Fruit fly (Drosophila melanogaster) whole organism, embryonic: Measurements from ENCODE around the gene CG43638.

ENCODE experiments used
- ATbp ChIP-seq: fragments of 200-800 bp; sonication (Bioruptor generic); optimal IDR thresholded peaks from 2 replicates; lab custom pipeline; 2017; ENCODE audit warnings: missing biosample characterization, mild to moderate bottlenecking, missing genetic modification characterization, missing genetic modification reagents
- CG10979 ChIP-seq: fragments of 200-800 bp; sonication (Bioruptor generic); optimal IDR thresholded peaks from 2 replicates; lab custom pipeline; 2018; ENCODE audit warnings: missing biosample characterization, mild to moderate bottlenecking, missing genetic modification characterization, moderate library complexity
- CG1792 ChIP-seq: fragments of 200-800 bp; sonication (Bioruptor generic); optimal IDR thresholded peaks from 2 replicates; lab custom pipeline; 2016; ENCODE audit warnings: missing biosample characterization, missing genetic modification characterization
- CG31441 ChIP-seq: fragments of 200-800 bp; sonication (Bioruptor generic); IDR thresholded peaks from 2 replicates; pipeline ENCODE4 v1.3.6; 2022; ENCODE audit warnings: missing biosample characterization, missing genetic modification characterization
- CG34422 ChIP-seq: fragments of 200-800 bp; sonication (Bioruptor generic); IDR thresholded peaks from 3 replicates; pipeline ENCODE4 v1.3.6; 2022; ENCODE audit warnings: missing biosample characterization, missing genetic modification characterization
- Med ChIP-seq: fragments of 200-800 bp; sonication (Bioruptor generic); peaks from one replicate; lab custom pipeline; 2016; ENCODE audit warnings: missing biosample characterization, missing genetic modification characterization, mild to moderate bottlenecking, inconsistent platforms, moderate library complexity
- caup ChIP-seq: fragments of 200-800 bp; sonication (Bioruptor generic); optimal IDR thresholded peaks from 3 replicates; lab custom pipeline; 2017; ENCODE audit warnings: missing biosample characterization, mild to moderate bottlenecking, missing genetic modification characterization, moderate library complexity; ENCODE audit not compliant: severe bottlenecking
- chinmo ChIP-seq: fragments of 200-800 bp; sonication (Bioruptor generic); IDR thresholded peaks from 4 replicates; pipeline ENCODE4 v1.3.6; 2022; ENCODE audit warnings: missing biosample characterization, missing genetic modification characterization; ENCODE audit not compliant: partially characterized antibody
- en ChIP-seq: fragments of 200-800 bp; sonication (Bioruptor generic); optimal IDR thresholded peaks from 2 replicates; lab custom pipeline; 2016; ENCODE audit warnings: missing biosample characterization, missing genetic modification characterization
- pho ChIP-seq: fragments of 200-800 bp; sonication (Bioruptor generic); optimal IDR thresholded peaks from 2 replicates; lab custom pipeline; 2016; ENCODE audit warnings: missing biosample characterization, missing genetic modification characterization
- prd ChIP-seq, 3 experiments: fragments of >200 bp in 2 of 3; fragments of 200-800 bp in 1 of 3; sonication (Bioruptor generic) in 1 of 3; optimal IDR thresholded peaks in 2 of 3; IDR thresholded peaks in 1 of 3; 2 replicates in 2 of 3; 3 replicates in 1 of 3; pipeline versions ENCODE4 v1.3.6 to Lab custom; 2017 to 2022; ENCODE audit warnings: missing biosample characterization in 1 of 3, missing genetic modification characterization in 1 of 3
- sr ChIP-seq: fragments of 200-800 bp; sonication (Bioruptor generic); IDR thresholded peaks from 3 replicates; pipeline ENCODE4 v1.3.6; 2022; ENCODE audit warnings: missing biosample characterization, missing genetic modification characterization

The CG43638 gene

DNA sequence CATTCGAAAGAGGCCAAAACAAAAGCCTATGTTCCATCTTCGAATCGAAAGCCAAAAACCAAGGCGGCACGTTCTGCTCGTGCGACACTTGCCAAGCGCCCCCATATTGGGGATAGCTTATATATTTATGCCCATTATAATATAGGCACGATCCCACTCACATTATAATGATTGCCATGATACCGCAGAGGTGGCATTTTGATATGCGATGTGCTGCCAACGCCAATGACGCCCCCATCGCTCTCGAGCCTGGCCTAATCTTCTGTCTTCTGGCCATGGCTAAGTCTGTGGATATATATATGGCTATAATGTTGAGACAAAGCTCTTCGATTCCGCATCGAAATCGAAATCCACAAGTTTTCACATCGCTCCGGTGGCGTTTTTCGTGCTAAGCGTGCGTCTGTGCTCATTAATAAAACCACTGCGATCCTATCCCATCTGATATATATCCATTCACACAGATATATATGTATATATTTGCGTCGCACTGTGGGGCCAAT lies 48.5 kb downstream of the CG43638 start (continued):
- no peak for TF ChIP-seq en (GFP tag; lab: Kevin White, UChicago)
- TF ChIP-seq CG1792 (GFP tag; lab: Kevin White, UChicago): no peak
- TF ChIP-seq ATbp (GFP tag; lab: Kevin White, UChicago): no peak
- TF ChIP-seq pho (GFP tag; lab: Kevin White, UChicago): no peak
- peak; percentile 89 for TF ChIP-seq sr
- TF ChIP-seq prd (optimal IDR thresholded peaks at IDR 0.05; lab: Kevin White, UChicago): no peak
- 0 out of 3 replicates have a peak, but pooled peaks have one; percentile 14 for TF ChIP-seq prd (GFP tag; IDR thresholded peaks at IDR 0.05; lab: Robert Waterston, UW)
- TF ChIP-seq CG31441 (GFP tag; lab: Robert Waterston, UW): no peak
- peak; percentile 64 for TF ChIP-seq Med (GFP tag; lab: Kevin White, UChicago)
- 0 out of 4 replicates have a peak, but pooled peaks have one; percentile 38 for TF ChIP-seq chinmo (GFP tag; lab: Robert Waterston, UW)
- no peak for TF ChIP-seq CG10979 (tag; lab: Kevin White, UChicago)
- TF ChIP-seq caup (GFP tag; lab: Kevin White, UChicago): no peak
- no peak for TF ChIP-seq CG34422 (GFP tag; lab: Robert Waterston, UW)
